ENCODE assay signal across 5 fruit fly cellular contexts in genomic region chr3R:7779620-7780019, dm6.
A peak's percentile ranks its signal among the peaks of the same experiment; 100 is the strongest.
TF ChIP-seq lines count a peak whose summit lies in the region.

No protein-coding gene starts in this region.

- TF ChIP-seq CTCF in S2 (optimal IDR thresholded peaks at IDR 0.05; lab: Kevin White, UChicago): peak; percentile 39 to 49
- TF ChIP-seq CTCF in whole organism, embryonic (GFP tag; optimal IDR thresholded peaks at IDR 0.05; lab: Kevin White, UChicago): peak; percentile 74

TF ChIP-seq in whole organism, embryonic, 481 proteins besides CTCF, POLR2A, EP300 and RAD21 (continues in another document):
- TF ChIP-seq Oli (tag; optimal IDR thresholded peaks at IDR 0.05; lab: Kevin White, UChicago) (peak; percentile 42), pita (GFP tag; optimal IDR thresholded peaks at IDR 0.05; lab: Kevin White, UChicago) (peak; percentile 35), eve (GFP tag; optimal IDR thresholded peaks at IDR 0.05; lab: Kevin White, UChicago) (peak in 1 of 2 experiments; percentile 55), MTF-1 (GFP tag; optimal IDR thresholded peaks at IDR 0.05; lab: Kevin White, UChicago; ENCODE audit: borderline replicate concordance) (peak; percentile 78), Rx (GFP tag; IDR thresholded peaks at IDR 0.05; lab: Robert Waterston, UW) (peak; percentile 12; the same call in 1 of the 2 replicates), CG5245 (GFP tag; optimal IDR thresholded peaks at IDR 0.05; lab: Kevin White, UChicago) (no peak), Meics (GFP tag; optimal IDR thresholded peaks at IDR 0.05; lab: Kevin White, UChicago) (peak; percentile 20), wek (GFP tag; optimal IDR thresholded peaks at IDR 0.05; lab: Kevin White, UChicago) (peak; percentile 84), sens (GFP tag; lab: Kevin White, UChicago) (peak; percentile 59), CG9437 (GFP tag; optimal IDR thresholded peaks at IDR 0.05; lab: Kevin White, UChicago) (peak; percentile 78), CG17829 (tag; optimal IDR thresholded peaks at IDR 0.05; lab: Kevin White, UChicago) (no peak), CG7839 (tag; optimal IDR thresholded peaks at IDR 0.05; lab: Kevin White, UChicago) (peak; percentile 31), CG4617 (GFP tag; optimal IDR thresholded peaks at IDR 0.05; lab: Kevin White, UChicago; ENCODE audit: borderline replicate concordance) (no peak), Usf (GFP tag; optimal IDR thresholded peaks at IDR 0.05; lab: Kevin White, UChicago) (no peak), croc (GFP tag; conservative IDR thresholded peaks at IDR 0.05; lab: Robert Waterston, UW) (no peak), CG13424 (tag; optimal IDR thresholded peaks at IDR 0.05; lab: Kevin White, UChicago) (peak; percentile 47), CG10565 (GFP tag; optimal IDR thresholded peaks at IDR 0.05; lab: Kevin White, UChicago) (no peak), CG1603 (tag; optimal IDR thresholded peaks at IDR 0.05; lab: Kevin White, UChicago) (peak; percentile 85), bbx (GFP tag; IDR thresholded peaks at IDR 0.05; lab: Robert Waterston, UW; ENCODE audit: partially characterized antibody) (no peak), CG8359 (GFP tag; optimal IDR thresholded peaks at IDR 0.05; lab: Kevin White, UChicago; ENCODE audit: borderline replicate concordance) (peak; percentile 30), CG17802 (tag; optimal IDR thresholded peaks at IDR 0.05; lab: Kevin White, UChicago) (peak; percentile 39), Taf1 (GFP tag; IDR thresholded peaks at IDR 0.05; lab: Robert Waterston, UW) (no peak)

TF ChIP-seq in whole organism, prepupa, 60 proteins besides CTCF, POLR2A, EP300 and RAD21 (continues in another document):
- TF ChIP-seq CG8632 (GFP tag; optimal IDR thresholded peaks at IDR 0.05; lab: Kevin White, UChicago) (no peak), CG11762 (GFP tag; optimal IDR thresholded peaks at IDR 0.05; lab: Kevin White, UChicago; ENCODE audit: insufficient read depth) (no peak), CG6854 (GFP tag; optimal IDR thresholded peaks at IDR 0.05; lab: Kevin White, UChicago) (no peak), CG34406 (GFP tag; optimal IDR thresholded peaks at IDR 0.05; lab: Kevin White, UChicago) (no peak), CG32006 (GFP tag; optimal IDR thresholded peaks at IDR 0.05; lab: Kevin White, UChicago) (no peak), CG8119 (GFP tag; IDR thresholded peaks at IDR 0.05; lab: Robert Waterston, UW) (no peak), Gug (GFP tag; IDR thresholded peaks at IDR 0.05; lab: Robert Waterston, UW) (no peak), OdsH (GFP tag; optimal IDR thresholded peaks at IDR 0.05; lab: Kevin White, UChicago) (peak; percentile 39), CG6276 (GFP tag; optimal IDR thresholded peaks at IDR 0.05; lab: Kevin White, UChicago) (no peak), CG9139 (GFP tag; optimal IDR thresholded peaks at IDR 0.05; lab: Kevin White, UChicago) (no peak), CG10669 (GFP tag; optimal IDR thresholded peaks at IDR 0.05; lab: Kevin White, UChicago) (peak; percentile 50), pdm3 (GFP tag; optimal IDR thresholded peaks at IDR 0.05; lab: Kevin White, UChicago) (peak; percentile 26), CG6792 (GFP tag; optimal IDR thresholded peaks at IDR 0.05; lab: Kevin White, UChicago) (no peak), Sox14 (GFP tag; optimal IDR thresholded peaks at IDR 0.05; lab: Kevin White, UChicago) (no peak), CG7368 (GFP tag; optimal IDR thresholded peaks at IDR 0.05; lab: Kevin White, UChicago) (no peak), CG6808 (GFP tag; optimal IDR thresholded peaks at IDR 0.05; lab: Kevin White, UChicago) (peak; percentile 4), Smox (GFP tag; optimal IDR thresholded peaks at IDR 0.05; lab: Kevin White, UChicago) (no peak), CG6163 (GFP tag; IDR thresholded peaks at IDR 0.05; lab: Robert Waterston, UW) (no peak), net (GFP tag; optimal IDR thresholded peaks at IDR 0.05; lab: Kevin White, UChicago) (no peak), vri (GFP tag; optimal IDR thresholded peaks at IDR 0.05; lab: Kevin White, UChicago) (no peak), CG3032 (tag; optimal IDR thresholded peaks at IDR 0.05; lab: Kevin White, UChicago) (no peak), Sox15 (GFP tag; optimal IDR thresholded peaks at IDR 0.05; lab: Kevin White, UChicago) (no peak), Eip78C (GFP tag; lab: Kevin White, UChicago) (no peak), fd85E (GFP tag; optimal IDR thresholded peaks at IDR 0.05; lab: Kevin White, UChicago) (no peak), CG11902 (GFP tag; optimal IDR thresholded peaks at IDR 0.05; lab: Kevin White, UChicago) (no peak)

TF ChIP-seq in whole organism, pupa, 21 proteins besides CTCF, POLR2A, EP300 and RAD21:
- TF ChIP-seq CG8301 (tag; optimal IDR thresholded peaks at IDR 0.05; lab: Kevin White, UChicago): no peak
- TF ChIP-seq CG10348 (GFP tag; IDR thresholded peaks at IDR 0.05; lab: Robert Waterston, UW): no peak
- no peak for TF ChIP-seq Pif1A (GFP tag; optimal IDR thresholded peaks at IDR 0.05; lab: Kevin White, UChicago)
- peak; percentile 0 for TF ChIP-seq D1 (tag; optimal IDR thresholded peaks at IDR 0.05; lab: Kevin White, UChicago)
- no peak for TF ChIP-seq rn (GFP tag; IDR thresholded peaks at IDR 0.05; lab: Robert Waterston, UW)
- TF ChIP-seq CG14655 (GFP tag; optimal IDR thresholded peaks at IDR 0.05; lab: Kevin White, UChicago): peak; percentile 48
- TF ChIP-seq CG15710 (tag; optimal IDR thresholded peaks at IDR 0.05; lab: Kevin White, UChicago): no peak
- peak; percentile 6 for TF ChIP-seq CG8159 (tag; optimal IDR thresholded peaks at IDR 0.05; lab: Kevin White, UChicago)
- TF ChIP-seq CG34367 (tag; optimal IDR thresholded peaks at IDR 0.05; lab: Kevin White, UChicago): peak; percentile 34
- peak; percentile 79 for TF ChIP-seq CG4496 (GFP tag; IDR thresholded peaks at IDR 0.05; lab: Robert Waterston, UW)
- no peak for TF ChIP-seq fd96Ca (GFP tag; IDR thresholded peaks at IDR 0.05; lab: Robert Waterston, UW)
- TF ChIP-seq EcR (GFP tag; optimal IDR thresholded peaks at IDR 0.05; lab: Kevin White, UChicago): no peak
- peak; percentile 69; the same call in 1 of the 2 replicates for TF ChIP-seq Ets98B (GFP tag; IDR thresholded peaks at IDR 0.05; lab: Robert Waterston, UW)
- TF ChIP-seq gl (tag; optimal IDR thresholded peaks at IDR 0.05; lab: Kevin White, UChicago): no peak
- TF ChIP-seq CG9948 (tag; optimal IDR thresholded peaks at IDR 0.05; lab: Kevin White, UChicago): no peak

TF ChIP-seq in whole organism, wandering third instar larva, 38 proteins besides CTCF, POLR2A, EP300 and RAD21:
- no peak for TF ChIP-seq dsf (GFP tag; optimal IDR thresholded peaks at IDR 0.05; lab: Kevin White, UChicago; ENCODE audit: borderline replicate concordance)
- peak; percentile 57 for TF ChIP-seq Myc (optimal IDR thresholded peaks at IDR 0.05; lab: Kevin White, UChicago)
TF ChIP-seq in whole organism, wandering third instar larva: peak in this region for 1.
